Worm (Caenorhabditis elegans): ENCODE measurements around the gene F41G3.10.

F41G3.10 gene

ce11 chrII:6768014-6768413, 18.7 kb upstream of the F41G3.10 start, which contains the start of gene F41G3.18:
TSS of gene F41G3.18 (plus strand) at chrII:6768314.
- no peak for TF ChIP-seq fkh-10 (GFP tag; optimal IDR thresholded peaks at IDR 0.05)
- TF ChIP-seq nhr-77 (tag; optimal IDR thresholded peaks at IDR 0.05) = no peak
- no peak for TF ChIP-seq ceh-88 (GFP tag; IDR thresholded peaks at IDR 0.05)
- TF ChIP-seq xbp-1 (tag; optimal IDR thresholded peaks at IDR 0.05) = no peak
- TF ChIP-seq zag-1 (tag; optimal IDR thresholded peaks at IDR 0.05) = no peak
- no peak for TF ChIP-seq Y116A8C.19 (tag; optimal IDR thresholded peaks at IDR 0.05; ENCODE audit: borderline replicate concordance)
- no peak for TF ChIP-seq alr-1 (tag; optimal IDR thresholded peaks at IDR 0.05; ENCODE audit: borderline replicate concordance)
- no peak for TF ChIP-seq fkh-8 (tag; optimal IDR thresholded peaks at IDR 0.05)

DNA sequence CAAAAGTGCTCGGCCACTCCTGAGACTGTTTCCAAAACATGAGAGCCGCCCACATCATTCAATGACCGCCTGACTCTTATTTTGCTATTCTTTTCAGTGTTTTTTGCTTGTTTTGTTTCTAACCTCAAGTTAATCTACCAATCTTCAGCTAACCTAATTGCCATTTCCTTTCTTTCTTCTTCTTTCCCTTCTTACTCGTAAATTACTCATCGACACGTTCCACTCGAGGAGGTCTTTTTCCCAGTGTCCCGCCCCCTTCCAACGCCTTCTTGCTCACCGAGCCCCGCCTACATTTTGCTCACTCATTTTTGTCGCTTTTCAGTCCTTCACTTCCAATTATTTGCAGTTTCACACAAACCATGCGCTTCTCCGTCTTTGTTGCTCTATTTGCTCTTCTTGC, 15.4 kb upstream of the F41G3.10 start, which contains the start of gene nlp-50:
TSS of gene nlp-50 (plus strand) at position 301 of the 400 bp plus-strand sequence.
- peak; percentile 2 for TF ChIP-seq lin-14 (GFP tag; optimal IDR thresholded peaks at IDR 0.05)
- TF ChIP-seq dsc-1 (tag; optimal IDR thresholded peaks at IDR 0.05) = no peak
- no peak for TF ChIP-seq lin-15B (tag; optimal IDR thresholded peaks at IDR 0.05)
- TF ChIP-seq fkh-4 (tag; optimal IDR thresholded peaks at IDR 0.05; ENCODE audit: borderline replicate concordance) = no peak
- TF ChIP-seq fkh-8 (tag; optimal IDR thresholded peaks at IDR 0.05) = no peak
- no peak for TF ChIP-seq tlp-1 (tag; optimal IDR thresholded peaks at IDR 0.05)

ce11 chrII:6756232-6756631, 6.9 kb upstream of the F41G3.10 start, which contains the start of gene F41G3.3:
TSS of gene F41G3.3 (plus strand) at chrII:6756532.
- TF ChIP-seq pax-3 (tag; optimal IDR thresholded peaks at IDR 0.05) (no peak), sox-4 (tag; optimal IDR thresholded peaks at IDR 0.05) (no peak), grh-1 (GFP tag; IDR thresholded peaks at IDR 0.05) (no peak), efl-3 (GFP tag; optimal IDR thresholded peaks at IDR 0.05) (no peak), ets-5 (GFP tag; IDR thresholded peaks at IDR 0.05) (no peak), ceh-88 (GFP tag; IDR thresholded peaks at IDR 0.05) (no peak), hlh-17 (GFP tag; optimal IDR thresholded peaks at IDR 0.05; ENCODE audit: borderline replicate concordance) (no peak), sptf-1 (tag; optimal IDR thresholded peaks at IDR 0.05) (no peak), F16B12.6 (tag; optimal IDR thresholded peaks at IDR 0.05) (no peak), Y116A8C.19 (tag; optimal IDR thresholded peaks at IDR 0.05; ENCODE audit: borderline replicate concordance) (no peak), nhr-85 (tag) (no peak), ztf-4 (tag; optimal IDR thresholded peaks at IDR 0.05) (no peak), mdl-1 (tag; optimal IDR thresholded peaks at IDR 0.05) (no peak), elt-3 (tag; optimal IDR thresholded peaks at IDR 0.05) (no peak)

ce11 chrII:6754671-6755224, 5.4 kb upstream of the F41G3.10 start, which contains the start of the genes srx-95 and fis-1:
TSS of gene srx-95 (minus strand) at chrII:6754771.
TSS of gene fis-1 (plus strand) at chrII:6755174.
- TF ChIP-seq egl-13 (tag; optimal IDR thresholded peaks at IDR 0.05) (no peak), fkh-10 (GFP tag; optimal IDR thresholded peaks at IDR 0.05) (no peak), hlh-17 (GFP tag; optimal IDR thresholded peaks at IDR 0.05; ENCODE audit: borderline replicate concordance) (no peak), zag-1 (tag; optimal IDR thresholded peaks at IDR 0.05) (no peak), ets-5 (GFP tag; IDR thresholded peaks at IDR 0.05) (no peak), lin-39 (tag; optimal IDR thresholded peaks at IDR 0.05) (no peak)

- TF ChIP-seq nhr-47 (tag; optimal IDR thresholded peaks at IDR 0.05) = no peak
- no peak for TF ChIP-seq sox-4 (tag; optimal IDR thresholded peaks at IDR 0.05)
- TF ChIP-seq sup-37 (GFP tag; optimal IDR thresholded peaks at IDR 0.05) = no peak
- no peak for TF ChIP-seq snpc-4 (tag; optimal IDR thresholded peaks at IDR 0.05)
- no peak for TF ChIP-seq irx-1 (tag; optimal IDR thresholded peaks at IDR 0.05)
- no peak for TF ChIP-seq lin-13 (GFP tag; optimal IDR thresholded peaks at IDR 0.05)
- TF ChIP-seq ces-1 (GFP tag; optimal IDR thresholded peaks at IDR 0.05) = no peak
- TF ChIP-seq nhr-20 (tag; optimal IDR thresholded peaks at IDR 0.05) = no peak
- TF ChIP-seq lsy-2 (tag; optimal IDR thresholded peaks at IDR 0.05) = no peak
- TF ChIP-seq dpl-1 (GFP tag; optimal IDR thresholded peaks at IDR 0.05) = no peak
- TF ChIP-seq nhr-85 (tag) = no peak
- no peak for TF ChIP-seq pax-3 (tag; optimal IDR thresholded peaks at IDR 0.05)
- TF ChIP-seq ztf-11 (tag; optimal IDR thresholded peaks at IDR 0.05) = no peak
- no peak for TF ChIP-seq elt-2 (tag; optimal IDR thresholded peaks at IDR 0.05)
- no peak for TF ChIP-seq ceh-90 (tag; optimal IDR thresholded peaks at IDR 0.05)
Measured at ce11 chrII:6752850-6753249, 3.5 kb upstream of the F41G3.10 start, which contains the start of gene F41G3.21. TSS of gene F41G3.21 (minus strand) at chrII:6752950.

Data from whole organism, L1 larva.